Worm (Caenorhabditis elegans) whole organism, L4 larva: ENCODE measurements around the gene mtrr-1.
A peak's percentile ranks its signal among the peaks of the same experiment; 100 is the strongest.

Experiments
- F10B5.3 ChIP-seq: sonication (generic microtip); optimal IDR thresholded peaks from 2 replicates; lab custom pipeline; 2016; ENCODE audit warnings: mild to moderate bottlenecking, missing genetic modification characterization, missing compliant biosample characterization
- F26F4.8 ChIP-seq: fragments of 200-800 bp; sonication (Bioruptor generic); conservative IDR thresholded peaks from 2 replicates; pipeline ENCODE4 v1.3.6; 2022; ENCODE audit warnings: missing genetic modification characterization, missing compliant biosample characterization
- R02D3.7 ChIP-seq: fragments of 150-350 bp; sonication (generic microtip); optimal IDR thresholded peaks from 3 replicates; lab custom pipeline; 2014; ENCODE audit warnings: missing biosample characterization, missing genetic modification characterization
- T20F7.1 ChIP-seq: fragments of 200-800 bp; sonication (Bioruptor generic); optimal IDR thresholded peaks from 2 replicates; lab custom pipeline; 2018; ENCODE audit warnings: mild to moderate bottlenecking, missing genetic modification characterization, missing compliant biosample characterization
- Y5F2A.4 ChIP-seq: fragments of 200-800 bp; sonication (Bioruptor generic); optimal IDR thresholded peaks from 2 replicates; lab custom pipeline; 2018; ENCODE audit warnings: mild to moderate bottlenecking, missing genetic modification characterization, missing compliant biosample characterization
- aha-1 ChIP-seq: fragments of 150-350 bp; peaks from one replicate; lab custom pipeline; 2014; ENCODE audit warnings: missing biosample characterization, missing genetic modification characterization
- aly-2 ChIP-seq: sonication (generic microtip); optimal IDR thresholded peaks from 2 replicates; lab custom pipeline; 2018; ENCODE audit warnings: missing biosample characterization, missing genetic modification characterization
- attf-4 ChIP-seq: sonication (generic microtip); optimal IDR thresholded peaks from 3 replicates; lab custom pipeline; 2017; ENCODE audit warnings: missing biosample characterization, missing genetic modification characterization
- ces-1 ChIP-seq: fragments of 150-350 bp; sonication (generic microtip); optimal IDR thresholded peaks from 4 replicates; lab custom pipeline; 2014; ENCODE audit warnings: missing biosample characterization, missing genetic modification reagents, missing genetic modification characterization
- ctbp-1 ChIP-seq: fragments of 200-800 bp; sonication (Bioruptor generic); IDR thresholded peaks from 2 replicates; pipeline ENCODE4 v1.3.6; 2022; ENCODE audit warnings: missing genetic modification reagents, missing genetic modification characterization, missing compliant biosample characterization
- daf-16 ChIP-seq, 3 experiments: sonication (generic microtip); optimal IDR thresholded peaks; 2 replicates each; lab custom pipeline; 2016 to 2017; ENCODE audit warnings: missing genetic modification characterization in 3 of 3, missing genetic modification reagents in 3 of 3, mild to moderate bottlenecking in 2 of 3, missing compliant biosample characterization in 2 of 3, missing biosample characterization in 1 of 3, moderate library complexity in 1 of 3
- daf-19 ChIP-seq: fragments of 200-800 bp; sonication (Bioruptor generic); conservative IDR thresholded peaks from 2 replicates; pipeline ENCODE4 v1.3.6; 2022; ENCODE audit warnings: missing genetic modification characterization, missing compliant biosample characterization
- hmg-1.1 ChIP-seq: fragments of 200-800 bp; sonication (Bioruptor generic); IDR thresholded peaks from 2 replicates; pipeline ENCODE4 v1.3.6; 2022; ENCODE audit warnings: missing genetic modification reagents, missing genetic modification characterization, missing compliant biosample characterization
- lim-7 ChIP-seq: fragments of 200-800 bp; sonication (Bioruptor generic); IDR thresholded peaks from 2 replicates; pipeline ENCODE4 v1.3.6; 2022; ENCODE audit warnings: missing genetic modification characterization, missing compliant biosample characterization
- lin-15B ChIP-seq: fragments of 150-350 bp; sonication (generic microtip); optimal IDR thresholded peaks from 3 replicates; lab custom pipeline; 2014; ENCODE audit warnings: missing biosample characterization, missing genetic modification characterization
- lin-29 ChIP-seq: fragments of 200-800 bp; sonication (Bioruptor generic); IDR thresholded peaks from 2 replicates; pipeline ENCODE4 v1.3.6; 2022; ENCODE audit warnings: missing genetic modification reagents, missing genetic modification characterization, missing compliant biosample characterization
- lin-38 ChIP-seq: fragments of 200-800 bp; sonication (Bioruptor generic); IDR thresholded peaks from 2 replicates; pipeline ENCODE4 v1.3.6; 2022; ENCODE audit warnings: missing genetic modification reagents, missing genetic modification characterization, missing compliant biosample characterization
- mdt-29 ChIP-seq: fragments of 200-800 bp; sonication (Bioruptor generic); IDR thresholded peaks from 2 replicates; pipeline ENCODE4 v1.3.6; 2022; ENCODE audit warnings: missing genetic modification reagents, missing genetic modification characterization, missing compliant biosample characterization
- mep-1 ChIP-seq: fragments of 150-350 bp; sonication (generic microtip); optimal IDR thresholded peaks from 3 replicates; lab custom pipeline; 2014; ENCODE audit warnings: missing biosample characterization, missing genetic modification characterization
- mxl-2 ChIP-seq: fragments of 200-800 bp; sonication (Bioruptor generic); conservative IDR thresholded peaks from 2 replicates; pipeline ENCODE4 v1.3.6; 2022; ENCODE audit warnings: missing genetic modification reagents, missing genetic modification characterization, missing compliant biosample characterization
- nhr-10 ChIP-seq: fragments of 150-350 bp; optimal IDR thresholded peaks from 2 replicates; lab custom pipeline; 2014; ENCODE audit warnings: missing biosample characterization, missing genetic modification characterization
- nhr-111 ChIP-seq: fragments of 200-800 bp; sonication (Bioruptor generic); optimal IDR thresholded peaks from 2 replicates; lab custom pipeline; 2018; ENCODE audit warnings: mild to moderate bottlenecking, missing genetic modification characterization, missing compliant biosample characterization
- nhr-25 ChIP-seq: sonication (generic microtip); optimal IDR thresholded peaks from 2 replicates; lab custom pipeline; 2017; ENCODE audit warnings: missing genetic modification characterization, mild to moderate bottlenecking, missing compliant biosample characterization, antibody characterized with exemption, moderate library complexity, borderline replicate concordance; ENCODE audit not compliant: insufficient read depth
- nhr-76 ChIP-seq: fragments of 150-350 bp; optimal IDR thresholded peaks from 2 replicates; lab custom pipeline; 2014; ENCODE audit warnings: missing biosample characterization, missing genetic modification characterization
- sdz-12 ChIP-seq: fragments of 200-800 bp; sonication (Bioruptor generic); optimal IDR thresholded peaks from 2 replicates; lab custom pipeline; 2018; ENCODE audit warnings: mild to moderate bottlenecking, missing genetic modification characterization, missing compliant biosample characterization
- snpc-1.2 ChIP-seq: fragments of 200-800 bp; sonication (Bioruptor generic); IDR thresholded peaks from 2 replicates; pipeline ENCODE4 v1.3.6; 2022; ENCODE audit warnings: missing genetic modification reagents, missing genetic modification characterization, missing compliant biosample characterization
- tag-97 ChIP-seq: fragments of 200-800 bp; sonication (Bioruptor generic); IDR thresholded peaks from 2 replicates; pipeline ENCODE4 v1.3.6; 2022; ENCODE audit warnings: missing genetic modification characterization, missing compliant biosample characterization
- unc-62 ChIP-seq, 3 experiments: fragments of 150-350 bp in 1 of 3; sonication (generic microtip); optimal IDR thresholded peaks in 2 of 3; peaks in 1 of 3; 1 replicate in 1 of 3; 2 replicates in 2 of 3; lab custom pipeline; 2014 to 2017; ENCODE audit warnings: missing biosample characterization in 3 of 3, missing genetic modification characterization in 3 of 3, missing genetic modification reagents in 3 of 3, missing genotype in 1 of 3
- zfp-3 ChIP-seq: fragments of 200-800 bp; sonication (Bioruptor generic); conservative IDR thresholded peaks from 2 replicates; pipeline ENCODE4 v1.3.6; 2022; ENCODE audit warnings: missing genetic modification reagents, missing genetic modification characterization, missing compliant biosample characterization
- zip-11 ChIP-seq: fragments of 200-800 bp; sonication (Bioruptor generic); IDR thresholded peaks from 2 replicates; pipeline ENCODE4 v1.3.6; 2022; ENCODE audit warnings: missing genetic modification characterization, missing compliant biosample characterization

mtrr-1 gene

ce11 chrII:9273984-9274383 is 11.8 kb upstream of the mtrr-1 start (continued):
- TF ChIP-seq zip-11 (GFP tag; lab: Robert Waterston, UW) (no peak), mep-1 (tag; lab: Kevin White, UChicago) (peak; percentile 82), daf-19 (GFP tag; lab: Robert Waterston, UW) (no peak), nhr-76 (tag; lab: Kevin White, UChicago) (no peak), aly-2 (tag; lab: Kevin White, UChicago) (no peak), ces-1 (GFP tag; lab: Kevin White, UChicago) (no peak), hmg-1.1 (GFP tag; lab: Robert Waterston, UW) (peak; percentile 92), Y5F2A.4 (GFP tag; lab: Kevin White, UChicago) (no peak), F10B5.3 (tag; lab: Kevin White, UChicago) (no peak), lim-7 (GFP tag; lab: Robert Waterston, UW) (no peak), tag-97 (GFP tag; lab: Robert Waterston, UW) (no peak), lin-15B (tag; lab: Kevin White, UChicago) (no peak), nhr-25 (peak; percentile 76), F26F4.8 (no peak), mxl-2 (no peak)
- TF ChIP-seq, all 104 proteins: peak for 51

- TF ChIP-seq zfp-3 (GFP tag; lab: Robert Waterston, UW) (0 out of 2 replicates have a peak, but pooled peaks have one; percentile 38), aha-1 (peak; percentile 52), mep-1 (tag; lab: Kevin White, UChicago) (peak; percentile 72), sdz-12 (GFP tag; lab: Kevin White, UChicago) (no peak), ctbp-1 (no peak), lin-38 (GFP tag; lab: Robert Waterston, UW) (0 out of 2 replicates have a peak, but pooled peaks have one; percentile 13), mdt-29 (GFP tag; lab: Robert Waterston, UW) (no peak), T20F7.1 (GFP tag; lab: Kevin White, UChicago) (peak; percentile 2)
- TF ChIP-seq, all 104 proteins: peak for 5
Measured at ce11 chrII:9274734-9275133, 11.0 kb upstream of the mtrr-1 start.

DNA sequence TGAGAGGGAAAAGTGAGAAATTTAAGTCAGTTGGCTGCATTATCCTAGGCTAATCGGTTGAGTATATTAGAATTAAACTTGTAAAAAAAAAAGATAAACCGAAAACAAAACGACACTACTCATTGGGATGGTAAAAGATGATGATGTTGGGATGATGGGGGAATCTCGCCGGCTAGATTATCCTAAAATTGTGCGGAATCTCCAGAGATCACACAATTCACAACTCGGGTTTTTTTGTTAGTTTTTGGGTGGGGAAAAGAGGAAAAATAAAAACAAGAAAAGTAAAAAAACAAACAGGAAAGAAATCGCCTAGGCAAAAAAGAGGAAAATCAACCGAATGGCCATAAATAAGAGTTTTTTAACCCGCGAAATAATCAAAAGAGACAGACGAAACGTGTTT is 10.6 kb upstream of the mtrr-1 start:
- 0 out of 2 replicates have a peak, but pooled peaks have one; percentile 39 for TF ChIP-seq snpc-1.2 (GFP tag; lab: Robert Waterston, UW)
- peak; percentile 36 for TF ChIP-seq nhr-10 (tag; lab: Kevin White, UChicago)
- no peak for TF ChIP-seq lin-29
- no peak for TF ChIP-seq daf-16 (GFP tag; optimal IDR thresholded peaks at IDR 0.05; lab: Kevin White, UChicago)
- peak; percentile 8 for TF ChIP-seq daf-16 (tag; optimal IDR thresholded peaks at IDR 0.05; lab: Kevin White, UChicago)
- no peak for TF ChIP-seq R02D3.7 (tag; lab: Kevin White, UChicago)
- TF ChIP-seq, all 104 proteins: peak for 3

ce11 chrII:9277153-9277552 is 8.6 kb upstream of the mtrr-1 start:
- TF ChIP-seq nhr-111 (GFP tag; lab: Kevin White, UChicago): no peak
- peak in 1 of 2 experiments; percentile 45 for TF ChIP-seq unc-62 (GFP tag; optimal IDR thresholded peaks at IDR 0.05 in 1 of 2; lab: Kevin White, UChicago)
- TF ChIP-seq unc-62 (tag; optimal IDR thresholded peaks at IDR 0.05; lab: Kevin White, UChicago): no peak

DNA sequence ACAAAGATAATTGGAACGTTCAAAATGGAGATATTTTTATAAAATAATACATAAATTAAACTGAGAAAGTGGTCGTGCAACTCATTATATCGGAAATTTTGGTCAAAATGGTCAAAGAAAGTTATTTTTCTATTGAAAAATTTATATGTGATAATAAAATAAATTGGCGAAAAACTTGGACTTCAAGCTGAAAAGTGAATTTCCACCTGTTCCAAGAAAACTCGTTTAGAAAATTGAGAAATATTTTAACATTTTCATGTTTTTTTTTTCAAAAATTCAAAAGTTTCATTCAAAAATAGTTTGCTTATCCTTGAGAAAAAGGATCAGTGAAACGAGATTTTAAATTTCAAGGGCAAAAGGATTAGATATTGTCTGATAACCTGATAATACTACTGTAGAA is 6.8 kb upstream of the mtrr-1 start:
- TF ChIP-seq attf-4 (tag; lab: Kevin White, UChicago) (no peak), aha-1 (peak; percentile 58)
